Worm (Caenorhabditis elegans) whole organism, L1 larva: ENCODE data around the gene K09C6.8.
"Not testable (repeated sequence)": the region's sequence is repeated elsewhere in the genome, so short reads cannot be mapped to it uniquely, and the experiment has no call there.

Source experiments
- C34B4.2 ChIP-seq: sonication (generic microtip); optimal IDR thresholded peaks from 2 replicates; lab custom pipeline; 2017; ENCODE audit warnings: mild to moderate bottlenecking, missing genetic modification characterization, missing compliant biosample characterization
- ets-5 ChIP-seq: fragments of 200-800 bp; sonication (Bioruptor generic); IDR thresholded peaks from 2 replicates; pipeline ENCODE4 v1.3.6; 2022; ENCODE audit warnings: missing genetic modification characterization, missing compliant biosample characterization
- nhr-11 ChIP-seq: fragments of 150-350 bp; optimal IDR thresholded peaks from 2 replicates; lab custom pipeline; 2014; ENCODE audit warnings: missing biosample characterization, missing genetic modification characterization
- nhr-12 ChIP-seq: sonication (generic microtip); optimal IDR thresholded peaks from 2 replicates; lab custom pipeline; 2017; ENCODE audit warnings: missing biosample characterization, missing genetic modification characterization
- nhr-77 ChIP-seq: fragments of 150-350 bp; optimal IDR thresholded peaks from 2 replicates; lab custom pipeline; 2014; ENCODE audit warnings: missing biosample characterization, missing genetic modification characterization
- pqm-1 ChIP-seq: sonication (generic microtip); optimal IDR thresholded peaks from 3 replicates; lab custom pipeline; 2017; ENCODE audit warnings: missing biosample characterization, missing genetic modification characterization
- ztf-4 ChIP-seq: fragments of 150-350 bp; optimal IDR thresholded peaks from 2 replicates; lab custom pipeline; 2014; ENCODE audit warnings: missing biosample characterization, missing genetic modification characterization

ce11 chrV:890835-891234, 47.8 kb upstream of the K09C6.8 start, which contains the start of gene srlf-22:
- TF ChIP-seq ets-5 (GFP tag; lab: Robert Waterston, UW); nhr-11 (tag; lab: Kevin White, UChicago); C34B4.2; ztf-4; nhr-12 (tag; lab: Kevin White, UChicago); pqm-1 (tag; lab: Kevin White, UChicago); nhr-77 (tag; lab: Kevin White, UChicago): not testable (repeated sequence)
